Worm (Caenorhabditis elegans): Measurements from ENCODE around the gene Y54G2A.13.
A peak's percentile ranks its signal among the peaks of the same experiment; 100 is the strongest.

The Y54G2A.13 gene

DNA sequence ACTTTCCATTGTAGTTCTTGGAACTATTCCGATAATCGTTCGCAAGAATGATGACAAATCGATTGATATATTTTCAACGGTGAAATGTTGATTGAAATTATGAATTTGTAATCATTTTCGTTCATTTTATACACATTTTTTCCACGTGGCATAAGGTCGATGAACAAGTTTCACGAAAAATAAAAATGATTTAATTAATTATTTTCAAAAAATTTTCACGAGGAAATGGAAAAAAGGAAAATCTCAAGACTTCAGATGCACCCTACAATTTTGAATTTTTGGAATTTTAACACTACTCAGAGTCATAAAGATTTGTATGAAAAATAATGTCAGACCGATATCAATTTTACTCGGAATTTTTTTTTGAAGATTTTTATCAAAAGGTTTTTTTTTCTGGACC, at the start of gene Y54G2A.13:
Gene Y54G2A.13, minus strand, starts transcription at position 101 of the 400 bp plus-strand sequence.
- TF ChIP-seq blmp-1 (tag; optimal IDR thresholded peaks at IDR 0.05; ENCODE audit: insufficient read depth) (no peak), lin-39 (tag; optimal IDR thresholded peaks at IDR 0.05) (no peak), peb-1 (tag; optimal IDR thresholded peaks at IDR 0.05) (no peak), nhr-77 (tag; optimal IDR thresholded peaks at IDR 0.05) (no peak), nhr-11 (tag; optimal IDR thresholded peaks at IDR 0.05) (no peak)

DNA sequence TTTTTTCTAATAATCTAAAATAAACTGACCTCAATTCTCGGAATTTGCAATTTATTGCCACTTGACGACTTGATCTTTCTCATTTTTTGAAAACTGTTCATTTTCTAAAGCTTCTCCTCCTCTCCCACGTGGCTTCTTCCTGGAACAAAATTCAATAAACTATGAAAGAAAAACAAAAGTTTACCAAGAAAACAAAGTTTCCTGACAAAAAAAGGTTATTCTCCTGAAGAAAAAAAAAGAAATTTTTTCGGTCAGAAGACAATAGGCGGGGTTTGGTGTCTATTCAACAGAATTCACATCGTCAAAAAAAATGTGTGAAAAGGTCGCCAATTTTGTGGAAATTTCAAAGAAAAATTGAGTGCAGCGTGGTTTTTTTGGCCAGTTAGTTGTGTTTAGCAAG, 45.2 kb upstream of the Y54G2A.13 start, which contains the start of gene Y54G2A.16:
Gene Y54G2A.16, minus strand, starts transcription at position 101 of the 400 bp plus-strand sequence.
- TF ChIP-seq nhr-77 (tag; optimal IDR thresholded peaks at IDR 0.05): no peak
- TF ChIP-seq nhr-12 (tag; optimal IDR thresholded peaks at IDR 0.05): no peak
- no peak for TF ChIP-seq zag-1 (tag; optimal IDR thresholded peaks at IDR 0.05)
- no peak for TF ChIP-seq ceh-82 (tag; optimal IDR thresholded peaks at IDR 0.05)
- no peak for TF ChIP-seq lin-39 (tag; optimal IDR thresholded peaks at IDR 0.05)
- TF ChIP-seq ama-1 (optimal IDR thresholded peaks at IDR 0.05): no peak
- TF ChIP-seq alr-1 (tag; optimal IDR thresholded peaks at IDR 0.05): no peak
- no peak for TF ChIP-seq mab-5 (tag; optimal IDR thresholded peaks at IDR 0.05)
- TF ChIP-seq nhr-25 (tag; optimal IDR thresholded peaks at IDR 0.05): no peak
- no peak for TF ChIP-seq nhr-21 (tag; optimal IDR thresholded peaks at IDR 0.05)
- TF ChIP-seq nhr-10 (tag; optimal IDR thresholded peaks at IDR 0.05): no peak
- TF ChIP-seq unc-55 (GFP tag; optimal IDR thresholded peaks at IDR 0.05): no peak
- TF ChIP-seq C34F6.9 (tag; optimal IDR thresholded peaks at IDR 0.05): no peak
- TF ChIP-seq ZK546.5 (tag; optimal IDR thresholded peaks at IDR 0.05): no peak
- TF ChIP-seq nhr-237 (tag; optimal IDR thresholded peaks at IDR 0.05): no peak
- TF ChIP-seq sem-4 (tag; optimal IDR thresholded peaks at IDR 0.05): no peak
- TF ChIP-seq F13H6.1 (tag; optimal IDR thresholded peaks at IDR 0.05): no peak
- TF ChIP-seq blmp-1 (tag; optimal IDR thresholded peaks at IDR 0.05; ENCODE audit: insufficient read depth): no peak

- TF ChIP-seq ztf-1 (GFP tag; conservative IDR thresholded peaks at IDR 0.05) (no peak), blmp-1 (tag; optimal IDR thresholded peaks at IDR 0.05; ENCODE audit: insufficient read depth) (no peak), fos-1 (tag; optimal IDR thresholded peaks at IDR 0.05) (no peak), ama-1 (optimal IDR thresholded peaks at IDR 0.05) (no peak), ceh-16 (tag; optimal IDR thresholded peaks at IDR 0.05) (no peak), nhr-25 (tag; optimal IDR thresholded peaks at IDR 0.05) (no peak), Y55F3AM.14 (GFP tag; optimal IDR thresholded peaks at IDR 0.05) (no peak), lin-39 (tag; optimal IDR thresholded peaks at IDR 0.05) (no peak), elt-1 (tag; optimal IDR thresholded peaks at IDR 0.05) (no peak), crh-2 (tag; optimal IDR thresholded peaks at IDR 0.05) (no peak), lin-13 (GFP tag; optimal IDR thresholded peaks at IDR 0.05) (no peak), mab-5 (tag; optimal IDR thresholded peaks at IDR 0.05) (no peak), dmd-4 (tag; optimal IDR thresholded peaks at IDR 0.05) (no peak)
Observed at ce11 chrIV:2858734-2859133, 39.2 kb upstream of the Y54G2A.13 start.

DNA sequence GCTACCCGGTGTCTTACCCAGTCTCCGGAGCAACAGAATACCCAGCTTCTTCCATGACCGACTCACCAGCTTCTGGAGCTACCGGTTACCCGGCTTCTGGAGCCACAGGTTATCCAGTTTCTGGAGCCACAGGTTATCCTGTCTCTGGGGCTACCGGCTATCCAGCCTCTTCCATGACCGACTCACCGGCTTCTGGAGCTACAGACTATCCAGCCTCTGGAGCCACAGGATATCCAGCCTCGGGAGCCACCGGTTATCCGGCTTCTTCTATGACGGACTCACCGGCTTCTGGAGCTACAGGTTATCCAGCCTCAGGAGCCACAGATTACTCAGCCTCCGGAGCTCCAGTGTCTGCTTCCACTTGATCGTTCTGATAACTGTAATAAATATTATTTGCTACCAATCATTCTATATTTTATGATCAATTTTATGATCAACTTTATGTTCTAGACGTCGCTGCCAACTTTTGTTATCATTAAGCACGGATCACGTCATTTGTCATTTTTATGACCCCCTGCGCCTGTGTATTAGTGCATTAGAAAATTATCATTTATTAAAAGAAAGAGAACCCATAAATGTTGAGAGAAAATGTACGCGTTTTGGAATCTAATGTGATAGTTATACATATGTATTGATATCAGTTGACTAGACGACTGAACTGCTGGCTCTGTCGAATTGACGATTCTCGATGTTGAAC, 35.7 kb upstream of the Y54G2A.13 start:
- TF ChIP-seq fos-1 (tag; optimal IDR thresholded peaks at IDR 0.05) (peak; percentile 70), blmp-1 (tag; optimal IDR thresholded peaks at IDR 0.05; ENCODE audit: insufficient read depth) (no peak), crh-2 (tag; optimal IDR thresholded peaks at IDR 0.05) (peak; percentile 60), sma-9 (GFP tag; optimal IDR thresholded peaks at IDR 0.05) (peak; percentile 78), sma-9 (tag; optimal IDR thresholded peaks at IDR 0.05) (no peak), gmeb-1 (tag; optimal IDR thresholded peaks at IDR 0.05) (peak; percentile 3)

- TF ChIP-seq snpc-4 (tag; optimal IDR thresholded peaks at IDR 0.05) (no peak), fos-1 (tag; optimal IDR thresholded peaks at IDR 0.05) (peak; percentile 8), nhr-21 (tag; optimal IDR thresholded peaks at IDR 0.05) (no peak), gmeb-1 (tag; optimal IDR thresholded peaks at IDR 0.05) (no peak), nhr-237 (tag; optimal IDR thresholded peaks at IDR 0.05) (no peak), lin-39 (tag; optimal IDR thresholded peaks at IDR 0.05) (no peak), skn-1 (tag; optimal IDR thresholded peaks at IDR 0.05) (no peak)
Observed at ce11 chrIV:2854161-2854560, 34.6 kb upstream of the Y54G2A.13 start.

All from whole organism, L2 larva.